Fruit fly (Drosophila melanogaster): ENCODE data around the gene CG33509.

The CG33509 gene

DNA sequence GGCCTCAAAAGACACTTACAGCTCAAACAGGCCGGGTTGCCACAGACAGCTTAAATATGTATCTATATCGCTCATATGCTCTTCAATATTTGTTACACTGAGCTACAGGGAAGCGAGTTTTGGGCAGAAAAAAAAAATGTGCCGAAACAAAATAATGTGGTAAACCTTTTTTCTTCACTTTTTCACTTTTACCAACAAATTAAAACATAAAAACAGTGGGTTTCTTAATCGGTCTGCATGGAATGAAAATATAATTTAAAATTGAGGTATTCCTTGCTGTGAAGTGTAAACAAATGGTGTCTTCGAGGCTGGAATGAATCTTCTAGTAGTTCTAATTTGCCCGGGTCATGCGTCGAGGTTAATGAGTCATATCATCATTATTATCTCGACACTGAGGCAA, 47.6 kb downstream of the CG33509 start (continued):
- TF ChIP-seq CG6254 (GFP tag; optimal IDR thresholded peaks at IDR 0.05), result peak; percentile 42
- TF ChIP-seq CG15601 (tag; optimal IDR thresholded peaks at IDR 0.05), result no peak
- no peak for TF ChIP-seq hbn (GFP tag; IDR thresholded peaks at IDR 0.05; ENCODE audit: partially characterized antibody)
- 0 out of 2 replicates have a peak, but pooled peaks have one; percentile 27 for TF ChIP-seq Drgx (GFP tag; IDR thresholded peaks at IDR 0.05)
- TF ChIP-seq gsb-n (tag; optimal IDR thresholded peaks at IDR 0.05), result peak; percentile 48
- TF ChIP-seq esg (GFP tag; conservative IDR thresholded peaks at IDR 0.05), result peak; percentile 64
- TF ChIP-seq cg (GFP tag; optimal IDR thresholded peaks at IDR 0.05), result no peak
- peak; percentile 56; the same call in 1 of the 3 replicates for TF ChIP-seq ken (GFP tag; IDR thresholded peaks at IDR 0.05)
- peak in 1 of 2 experiments; percentile 79 for TF ChIP-seq bsh (GFP tag; optimal IDR thresholded peaks at IDR 0.05)
- TF ChIP-seq z (GFP tag; IDR thresholded peaks at IDR 0.05), result no peak
- TF ChIP-seq grn (GFP tag; optimal IDR thresholded peaks at IDR 0.05), result no peak
- TF ChIP-seq pan (optimal IDR thresholded peaks at IDR 0.05), result no peak
- peak in 1 of 2 experiments; percentile 70 for TF ChIP-seq pan (GFP tag; optimal IDR thresholded peaks at IDR 0.05 in 1 of 2, IDR thresholded peaks at IDR 0.05 in 1 of 2)
- TF ChIP-seq pb (GFP tag; optimal IDR thresholded peaks at IDR 0.05), result no peak
- no peak for TF ChIP-seq hkb (optimal IDR thresholded peaks at IDR 0.05)
- TF ChIP-seq hkb (GFP tag; IDR thresholded peaks at IDR 0.05), result peak; percentile 81
- peak; percentile 5 for TF ChIP-seq tx (GFP tag; optimal IDR thresholded peaks at IDR 0.05)
- no peak for TF ChIP-seq bbx (GFP tag; IDR thresholded peaks at IDR 0.05; ENCODE audit: partially characterized antibody)
- peak; percentile 36; the same call in 1 of the 2 replicates for TF ChIP-seq CG7372 (GFP tag; IDR thresholded peaks at IDR 0.05)
- no peak for TF ChIP-seq NC2β (GFP tag; optimal IDR thresholded peaks at IDR 0.05)
- peak; percentile 54 for TF ChIP-seq ATbp (GFP tag; optimal IDR thresholded peaks at IDR 0.05)
- TF ChIP-seq sug (tag; optimal IDR thresholded peaks at IDR 0.05), result no peak
- no peak for TF ChIP-seq Gsc (GFP tag; IDR thresholded peaks at IDR 0.05)
- TF ChIP-seq vnd (GFP tag; IDR thresholded peaks at IDR 0.05; ENCODE audit: partially characterized antibody), result no peak
- no peak for TF ChIP-seq pros (GFP tag; optimal IDR thresholded peaks at IDR 0.05)
- TF ChIP-seq jumu (GFP tag; optimal IDR thresholded peaks at IDR 0.05), result peak; percentile 58
- TF ChIP-seq Atf6 (GFP tag; IDR thresholded peaks at IDR 0.05), result peak; percentile 62
- no peak for TF ChIP-seq Lpt (GFP tag; optimal IDR thresholded peaks at IDR 0.05)
- peak; percentile 12 for TF ChIP-seq CG8290 (GFP tag; optimal IDR thresholded peaks at IDR 0.05)
- TF ChIP-seq CG8290 (tag; optimal IDR thresholded peaks at IDR 0.05), result peak in 1 of 2 experiments; percentile 38
- no peak for TF ChIP-seq CG12299 (tag; optimal IDR thresholded peaks at IDR 0.05)
- TF ChIP-seq nerfin-2 (GFP tag; IDR thresholded peaks at IDR 0.05; ENCODE audit: partially characterized antibody), result no peak
- peak; percentile 36; the same call in 1 of the 2 replicates for TF ChIP-seq ttk (GFP tag; IDR thresholded peaks at IDR 0.05)
- TF ChIP-seq CG5245 (GFP tag; optimal IDR thresholded peaks at IDR 0.05), result peak; percentile 13
- TF ChIP-seq Asciz (GFP tag; optimal IDR thresholded peaks at IDR 0.05), result peak; percentile 43
- peak; percentile 53 for TF ChIP-seq CG9932 (GFP tag; IDR thresholded peaks at IDR 0.05)
- no peak for TF ChIP-seq CG10565 (GFP tag; optimal IDR thresholded peaks at IDR 0.05)
- peak; percentile 38 for TF ChIP-seq CG18764 (GFP tag; optimal IDR thresholded peaks at IDR 0.05)
- peak; percentile 45 for TF ChIP-seq Spps (tag; optimal IDR thresholded peaks at IDR 0.05)
- 0 out of 3 replicates have a peak, but pooled peaks have one; percentile 42 for TF ChIP-seq otp (GFP tag; IDR thresholded peaks at IDR 0.05)
- no peak for TF ChIP-seq cad (GFP tag; optimal IDR thresholded peaks at IDR 0.05)
- no peak for TF ChIP-seq CG2129 (GFP tag; IDR thresholded peaks at IDR 0.05; ENCODE audit: partially characterized antibody)
- TF ChIP-seq ssp (GFP tag; IDR thresholded peaks at IDR 0.05), result 0 out of 2 replicates have a peak, but pooled peaks have one; percentile 29
- no peak for TF ChIP-seq Hey (tag; optimal IDR thresholded peaks at IDR 0.05)
- peak; percentile 46 for TF ChIP-seq CG7786 (GFP tag; optimal IDR thresholded peaks at IDR 0.05)
- TF ChIP-seq CG15269 (tag; optimal IDR thresholded peaks at IDR 0.05), result peak; percentile 72
- no peak for TF ChIP-seq CG7963 (GFP tag; IDR thresholded peaks at IDR 0.05; ENCODE audit: partially characterized antibody)
- peak; percentile 53 for TF ChIP-seq CG1233 (GFP tag; optimal IDR thresholded peaks at IDR 0.05)
- no peak for TF ChIP-seq vfl (GFP tag; optimal IDR thresholded peaks at IDR 0.05)
- TF ChIP-seq CG10431 (GFP tag; optimal IDR thresholded peaks at IDR 0.05), result no peak
- no peak for TF ChIP-seq MESR4 (GFP tag; optimal IDR thresholded peaks at IDR 0.05)
